Fruit fly (Drosophila melanogaster): Measurements from ENCODE around the gene CG16721.

- TF ChIP-seq h (optimal IDR thresholded peaks at IDR 0.05) (no peak), psq (optimal IDR thresholded peaks at IDR 0.05) (no peak)
These were observed 36.3 kb downstream of the CG16721 start for dm6 chrX:5915752-5916493.

Data from Kc167 (cell line).